Fruit fly (Drosophila melanogaster) whole organism, embryonic: Measurements from ENCODE around the gene CG46244.

Source experiments
- Adf1 ChIP-seq: fragments of 200-800 bp; sonication (Bioruptor generic); IDR thresholded peaks from 2 replicates; pipeline ENCODE4 v1.3.6; 2022; ENCODE audit warnings: missing biosample characterization, missing genetic modification characterization
- Atf6 ChIP-seq: fragments of 200-800 bp; sonication (Bioruptor generic); IDR thresholded peaks from 2 replicates; pipeline ENCODE4 v1.3.6; 2022; ENCODE audit warnings: missing biosample characterization, missing genetic modification characterization
- BEAF-32 ChIP-seq: fragments of 200-800 bp; sonication (Bioruptor generic); optimal IDR thresholded peaks from 3 replicates; lab custom pipeline; 2017; ENCODE audit warnings: missing biosample characterization, missing genetic modification characterization, mild to moderate bottlenecking, moderate library complexity, missing genetic modification reagents
- Blimp-1 ChIP-seq: fragments of 200-800 bp; sonication (Bioruptor generic); optimal IDR thresholded peaks from 3 replicates; lab custom pipeline; 2018; ENCODE audit warnings: missing biosample characterization, missing genetic modification characterization, mild to moderate bottlenecking, moderate library complexity, missing genetic modification reagents
- BtbVII ChIP-seq: fragments of 200-800 bp; sonication (Bioruptor generic); optimal IDR thresholded peaks from 3 replicates; lab custom pipeline; 2017; ENCODE audit warnings: missing biosample characterization, mild to moderate bottlenecking, missing genetic modification characterization
- CG14710 ChIP-seq: fragments of 200-800 bp; sonication (Bioruptor generic); optimal IDR thresholded peaks from 3 replicates; lab custom pipeline; 2019; ENCODE audit warnings: missing biosample characterization, mild to moderate bottlenecking, missing genetic modification characterization, moderate library complexity
- CG16813 ChIP-seq: fragments of 200-800 bp; sonication (Bioruptor generic); IDR thresholded peaks from 3 replicates; pipeline ENCODE4 v1.3.6; 2022; ENCODE audit warnings: missing biosample characterization, missing genetic modification characterization; ENCODE audit not compliant: partially characterized antibody
- CG18011 ChIP-seq: fragments of 200-800 bp; sonication (Bioruptor generic); optimal IDR thresholded peaks from 2 replicates; lab custom pipeline; 2017; ENCODE audit warnings: missing biosample characterization, missing genetic modification characterization, mild to moderate bottlenecking, moderate library complexity, missing genotype
- CG31441 ChIP-seq: fragments of 200-800 bp; sonication (Bioruptor generic); IDR thresholded peaks from 2 replicates; pipeline ENCODE4 v1.3.6; 2022; ENCODE audit warnings: missing biosample characterization, missing genetic modification characterization
- CG4404 ChIP-seq: fragments of 200-800 bp; sonication (Bioruptor generic); IDR thresholded peaks from 2 replicates; pipeline ENCODE4 v1.3.6; 2022; ENCODE audit warnings: missing biosample characterization, missing genetic modification characterization
- CG4617 ChIP-seq: fragments of 200-800 bp; sonication (Bioruptor generic); optimal IDR thresholded peaks from 3 replicates; lab custom pipeline; 2016; ENCODE audit warnings: missing biosample characterization, missing genetic modification characterization, borderline replicate concordance
- CG8765 ChIP-seq: fragments of 200-800 bp; sonication (Bioruptor generic); IDR thresholded peaks from 2 replicates; pipeline ENCODE4 v1.3.6; 2022; ENCODE audit warnings: missing biosample characterization, missing genetic modification characterization
- CG9437 ChIP-seq: fragments of 200-800 bp; sonication (Bioruptor generic); optimal IDR thresholded peaks from 2 replicates; lab custom pipeline; 2018; ENCODE audit warnings: missing biosample characterization, mild to moderate bottlenecking, missing genetic modification characterization
- D19A ChIP-seq: fragments of 200-800 bp; optimal IDR thresholded peaks from 3 replicates; lab custom pipeline; 2019; ENCODE audit warnings: missing biosample characterization, mild to moderate bottlenecking, missing genetic modification characterization, moderate library complexity
- Doc3 ChIP-seq: fragments of 200-800 bp; sonication (Bioruptor generic); IDR thresholded peaks from 3 replicates; pipeline ENCODE4 v1.3.6; 2022; ENCODE audit warnings: missing biosample characterization, missing genetic modification characterization; ENCODE audit not compliant: partially characterized antibody
- Dp ChIP-seq: fragments of 200-800 bp; sonication (Bioruptor generic); optimal IDR thresholded peaks from 2 replicates; lab custom pipeline; 2018; ENCODE audit warnings: missing biosample characterization, mild to moderate bottlenecking, missing genetic modification characterization, moderate library complexity
- Fer2 ChIP-seq: fragments of 200-800 bp; sonication (Bioruptor generic); optimal IDR thresholded peaks from 2 replicates; lab custom pipeline; 2018; ENCODE audit warnings: missing biosample characterization, mild to moderate bottlenecking, missing genetic modification characterization, moderate library complexity
- Gug ChIP-seq: fragments of 200-800 bp; sonication (Bioruptor generic); IDR thresholded peaks from 4 replicates; pipeline ENCODE4 v1.3.6; 2022; ENCODE audit warnings: missing biosample characterization, missing genetic modification characterization
- H15 ChIP-seq: fragments of 200-800 bp; sonication (Bioruptor generic); IDR thresholded peaks from 3 replicates; pipeline ENCODE4 v1.3.6; 2022; ENCODE audit warnings: missing biosample characterization, missing genetic modification characterization
- HLH4C ChIP-seq: fragments of 200-800 bp; sonication (Bioruptor generic); IDR thresholded peaks from 3 replicates; pipeline ENCODE4 v1.3.6; 2022; ENCODE audit warnings: missing biosample characterization, missing genetic modification characterization; ENCODE audit not compliant: partially characterized antibody
- HLH54F ChIP-seq: fragments of 200-800 bp; sonication (Bioruptor generic); optimal IDR thresholded peaks from 3 replicates; lab custom pipeline; 2016; ENCODE audit warnings: missing biosample characterization, missing genetic modification characterization
- Hmr ChIP-seq: fragments of 200-800 bp; sonication (Bioruptor generic); optimal IDR thresholded peaks from 3 replicates; lab custom pipeline; 2017; ENCODE audit warnings: mild to moderate bottlenecking, missing biosample characterization, missing genetic modification reagents, missing genetic modification characterization
- Kr ChIP-seq: fragments of 200-800 bp; sonication (Bioruptor generic); optimal IDR thresholded peaks from 2 replicates; lab custom pipeline; 2017; ENCODE audit warnings: missing biosample characterization, mild to moderate bottlenecking, missing genetic modification characterization
- Lhr ChIP-seq: fragments of 200-800 bp; sonication (Bioruptor generic); optimal IDR thresholded peaks from 3 replicates; lab custom pipeline; 2017; ENCODE audit warnings: mild to moderate bottlenecking, missing biosample characterization, missing genetic modification reagents, missing genetic modification characterization
- Optix ChIP-seq: fragments of 200-800 bp; sonication (Bioruptor generic); IDR thresholded peaks from 3 replicates; pipeline ENCODE4 v1.3.6; 2022; ENCODE audit warnings: missing biosample characterization, missing genetic modification characterization
- Ptx1 ChIP-seq: fragments of 200-800 bp; sonication (Bioruptor generic); IDR thresholded peaks from 2 replicates; pipeline ENCODE4 v1.3.6; 2022; ENCODE audit warnings: missing biosample characterization, missing genetic modification characterization
- Sox102F ChIP-seq: fragments of 200-800 bp; sonication (Bioruptor generic); optimal IDR thresholded peaks from 2 replicates; lab custom pipeline; 2018; ENCODE audit warnings: missing biosample characterization, mild to moderate bottlenecking, missing genetic modification characterization, moderate library complexity
- Sry-β ChIP-seq: fragments of 200-800 bp; sonication (Bioruptor generic); optimal IDR thresholded peaks from 2 replicates; lab custom pipeline; 2018; ENCODE audit warnings: missing biosample characterization, mild to moderate bottlenecking, missing genetic modification characterization, moderate library complexity
- YL-1 ChIP-seq: fragments of 200-800 bp; sonication (Bioruptor generic); optimal IDR thresholded peaks from 3 replicates; lab custom pipeline; 2017; ENCODE audit warnings: missing biosample characterization, mild to moderate bottlenecking, missing genetic modification characterization
- ab ChIP-seq: fragments of 200-800 bp; sonication (Bioruptor generic); optimal IDR thresholded peaks from 2 replicates; lab custom pipeline; 2016; ENCODE audit warnings: missing biosample characterization, missing genetic modification characterization
- abd-A ChIP-seq: fragments of 200-800 bp; sonication (Bioruptor generic); optimal IDR thresholded peaks from 3 replicates; lab custom pipeline; 2019; ENCODE audit warnings: missing biosample characterization, mild to moderate bottlenecking, missing genetic modification characterization, moderate library complexity
- ara ChIP-seq: fragments of 200-800 bp; sonication (Bioruptor generic); IDR thresholded peaks from 2 replicates; pipeline ENCODE4 v1.3.6; 2022; ENCODE audit warnings: missing biosample characterization, missing genetic modification characterization
- bbx ChIP-seq: fragments of 200-800 bp; sonication (Bioruptor generic); IDR thresholded peaks from 2 replicates; pipeline ENCODE4 v1.3.6; 2022; ENCODE audit warnings: missing biosample characterization, missing genetic modification characterization; ENCODE audit not compliant: partially characterized antibody
- chinmo ChIP-seq: fragments of 200-800 bp; sonication (Bioruptor generic); IDR thresholded peaks from 4 replicates; pipeline ENCODE4 v1.3.6; 2022; ENCODE audit warnings: missing biosample characterization, missing genetic modification characterization; ENCODE audit not compliant: partially characterized antibody
- croc ChIP-seq: fragments of 200-800 bp; sonication (Bioruptor generic); conservative IDR thresholded peaks from 3 replicates; pipeline ENCODE4 v1.3.6; 2022; ENCODE audit warnings: missing biosample characterization, missing genetic modification characterization
- fd96Cb ChIP-seq: fragments of 200-800 bp; sonication (Bioruptor generic); optimal IDR thresholded peaks from 2 replicates; lab custom pipeline; 2018; ENCODE audit warnings: missing biosample characterization, mild to moderate bottlenecking, missing genetic modification characterization, moderate library complexity
- hb ChIP-seq: fragments of 200-800 bp; sonication (Bioruptor generic); IDR thresholded peaks from 3 replicates; pipeline ENCODE4 v1.3.6; 2022; ENCODE audit warnings: missing biosample characterization, missing genetic modification characterization; ENCODE audit not compliant: partially characterized antibody
- inv ChIP-seq: fragments of 200-800 bp; sonication (Bioruptor generic); IDR thresholded peaks from 2 replicates; pipeline ENCODE4 v1.3.6; 2022; ENCODE audit warnings: missing biosample characterization, missing genetic modification characterization; ENCODE audit not compliant: partially characterized antibody
- lab ChIP-seq: fragments of 200-800 bp; sonication (Bioruptor generic); optimal IDR thresholded peaks from 3 replicates; lab custom pipeline; 2017; ENCODE audit warnings: missing biosample characterization, missing genetic modification characterization, mild to moderate bottlenecking, moderate library complexity, missing genetic modification reagents
- maf-S ChIP-seq: fragments of 200-800 bp; sonication (Bioruptor generic); optimal IDR thresholded peaks from 2 replicates; lab custom pipeline; 2016; ENCODE audit warnings: missing biosample characterization, missing genetic modification characterization
- pnt ChIP-seq: fragments of 200-800 bp; sonication (Bioruptor generic); optimal IDR thresholded peaks from 3 replicates; lab custom pipeline; 2016; ENCODE audit warnings: missing biosample characterization, missing genetic modification characterization
- ro ChIP-seq: fragments of 200-800 bp; sonication (Bioruptor generic); IDR thresholded peaks from 2 replicates; pipeline ENCODE4 v1.3.6; 2022; ENCODE audit warnings: missing biosample characterization, missing genetic modification characterization
- sc ChIP-seq, 3 experiments: fragments of >200 bp in 2 of 3; fragments of 200-800 bp in 1 of 3; sonication (Bioruptor generic) in 1 of 3; optimal IDR thresholded peaks; 2 replicates in 2 of 3; 3 replicates in 1 of 3; lab custom pipeline; 2017; ENCODE audit warnings: mild to moderate bottlenecking in 1 of 3, missing biosample characterization in 1 of 3, missing genetic modification characterization in 1 of 3, missing genetic modification reagents in 1 of 3
- stwl ChIP-seq: fragments of 200-800 bp; sonication (Bioruptor generic); optimal IDR thresholded peaks from 3 replicates; lab custom pipeline; 2018; ENCODE audit warnings: missing biosample characterization, mild to moderate bottlenecking, missing genetic modification characterization, moderate library complexity
- tio ChIP-seq: fragments of 200-800 bp; sonication (Bioruptor generic); optimal IDR thresholded peaks from 2 replicates; lab custom pipeline; 2017; ENCODE audit warnings: missing biosample characterization, missing genetic modification characterization, inconsistent platforms
- ttk ChIP-seq: fragments of 200-800 bp; sonication (Bioruptor generic); IDR thresholded peaks from 2 replicates; pipeline ENCODE4 v2.1.2; 2022; ENCODE audit warnings: missing biosample characterization, missing genetic modification characterization
- twi ChIP-seq: fragments of 200-800 bp; optimal IDR thresholded peaks from 2 replicates; lab custom pipeline; 2019; ENCODE audit warnings: missing biosample characterization, mild to moderate bottlenecking, missing genetic modification characterization, moderate library complexity
- wdn ChIP-seq: fragments of 200-800 bp; sonication (Bioruptor generic); IDR thresholded peaks from 2 replicates; pipeline ENCODE4 v1.3.6; 2022; ENCODE audit warnings: missing biosample characterization, missing genetic modification characterization

The CG46244 gene

DNA sequence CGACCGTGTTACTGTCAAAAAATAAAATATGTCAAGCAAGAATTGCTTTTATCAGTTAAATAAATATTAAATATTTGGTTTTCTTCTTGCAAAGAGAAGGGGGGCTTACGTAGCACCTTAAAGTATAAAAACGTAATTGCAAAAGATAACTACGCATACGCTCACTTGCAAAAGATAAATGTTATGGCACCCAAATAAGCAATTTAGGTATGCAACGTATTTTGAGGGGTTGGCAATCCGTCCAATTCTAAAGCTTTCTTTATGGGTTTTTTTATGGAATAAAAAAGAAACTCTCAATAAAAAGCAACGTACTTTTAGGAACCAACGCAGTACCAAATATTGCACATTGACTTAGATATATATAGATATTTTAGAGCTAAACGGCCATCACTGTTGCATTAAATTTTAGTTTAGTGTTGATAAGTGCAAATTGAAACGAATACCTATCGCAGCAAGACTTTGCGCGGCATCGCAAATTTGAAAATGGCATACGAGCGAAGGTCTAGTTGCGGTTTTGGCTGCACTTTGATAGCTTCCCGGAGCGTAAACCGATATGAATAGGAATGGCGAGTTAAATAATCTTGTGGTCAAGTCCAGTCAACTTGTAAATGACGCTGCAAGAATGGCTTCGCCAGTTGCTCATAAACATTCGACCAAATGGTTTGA lies 41.0 kb upstream of the CG46244 start, which contains the start of gene CG13077 (continued):
- TF ChIP-seq CG18011 (peak; percentile 95), Adf1 (GFP tag; lab: Robert Waterston, UW) (no peak), croc (GFP tag; lab: Robert Waterston, UW) (no peak), lab (GFP tag; lab: Kevin White, UChicago) (no peak), Gug (GFP tag; lab: Robert Waterston, UW) (no peak), fd96Cb (tag; lab: Kevin White, UChicago) (no peak), H15 (GFP tag; lab: Robert Waterston, UW) (no peak), HLH4C (peak; percentile 49; the same call in 2 of the 3 replicates), tio (GFP tag; lab: Kevin White, UChicago) (no peak), Doc3 (peak; percentile 76; the same call in 2 of the 3 replicates), D19A (tag; lab: Kevin White, UChicago) (no peak), Sry-β (peak; percentile 84), inv (no peak), Atf6 (no peak), CG31441 (no peak), hb (GFP tag; lab: Robert Waterston, UW) (0 out of 3 replicates have a peak, but pooled peaks have one; percentile 27), pnt (GFP tag; lab: Kevin White, UChicago) (no peak), ttk (GFP tag; lab: Robert Waterston, UW) (no peak), Sox102F (GFP tag; lab: Kevin White, UChicago) (no peak), ab (GFP tag; lab: Kevin White, UChicago) (no peak), maf-S (no peak), Kr (GFP tag; lab: Kevin White, UChicago) (no peak), Optix (GFP tag; lab: Robert Waterston, UW) (no peak), abd-A (no peak), Hmr (GFP tag; lab: Kevin White, UChicago) (no peak), CG8765 (GFP tag; lab: Robert Waterston, UW) (no peak), HLH54F (GFP tag; lab: Kevin White, UChicago) (no peak), BtbVII (GFP tag; lab: Kevin White, UChicago) (no peak), bbx (GFP tag; lab: Robert Waterston, UW) (peak; percentile 70; the same call in 1 of the 2 replicates), sc (optimal IDR thresholded peaks at IDR 0.05; lab: Kevin White, UChicago) (no peak), sc (GFP tag; optimal IDR thresholded peaks at IDR 0.05; lab: Kevin White, UChicago) (no peak), wdn (GFP tag; lab: Robert Waterston, UW) (no peak), chinmo (GFP tag; lab: Robert Waterston, UW) (0 out of 4 replicates have a peak, but pooled peaks have one; percentile 63), Dp (GFP tag; lab: Kevin White, UChicago) (peak; percentile 71), stwl (peak; percentile 99), CG4404 (GFP tag; lab: Robert Waterston, UW) (no peak), twi (tag; lab: Kevin White, UChicago) (no peak), BEAF-32 (GFP tag; lab: Kevin White, UChicago) (peak; percentile 43), ro (no peak), YL-1 (GFP tag; lab: Kevin White, UChicago) (no peak), CG4617 (GFP tag; lab: Kevin White, UChicago) (no peak), CG14710 (tag; lab: Kevin White, UChicago) (no peak), CG16813 (no peak), CG9437 (GFP tag; lab: Kevin White, UChicago) (peak; percentile 98), Lhr (peak; percentile 13), ara (GFP tag; lab: Robert Waterston, UW) (no peak), Ptx1 (no peak), Blimp-1 (GFP tag; lab: Kevin White, UChicago) (no peak), Fer2 (no peak)
